Fruit fly (Drosophila melanogaster): ENCODE measurements around the gene emb.

The emb gene

dm6 chr2L:8403286-8404270 lies at the start of gene emb (continued):
- TF ChIP-seq vvl (GFP tag; IDR thresholded peaks at IDR 0.05) (peak; percentile 55), sob (GFP tag; IDR thresholded peaks at IDR 0.05) (peak; percentile 57; the same call in 1 of the 2 replicates), her (GFP tag; optimal IDR thresholded peaks at IDR 0.05) (peak; percentile 38), nerfin-1 (tag; optimal IDR thresholded peaks at IDR 0.05) (peak; percentile 89), dm (GFP tag; optimal IDR thresholded peaks at IDR 0.05) (peak; percentile 83), Oli (tag; optimal IDR thresholded peaks at IDR 0.05) (no peak), CG2202 (tag; optimal IDR thresholded peaks at IDR 0.05) (peak; percentile 11), YL-1 (GFP tag; optimal IDR thresholded peaks at IDR 0.05) (peak; percentile 85), tap (tag; optimal IDR thresholded peaks at IDR 0.05) (no peak), exex (tag; optimal IDR thresholded peaks at IDR 0.05) (no peak), cas (GFP tag; IDR thresholded peaks at IDR 0.05) (peak; percentile 18; the same call in 1 of the 2 replicates), Adf1 (GFP tag; IDR thresholded peaks at IDR 0.05) (peak; percentile 42; the same call in 1 of the 2 replicates), dimm (GFP tag; IDR thresholded peaks at IDR 0.05) (no peak), CG7372 (GFP tag; IDR thresholded peaks at IDR 0.05) (no peak), kay (GFP tag; optimal IDR thresholded peaks at IDR 0.05) (no peak), Nf-YA (GFP tag; IDR thresholded peaks at IDR 0.05) (no peak), Sry-β (GFP tag; optimal IDR thresholded peaks at IDR 0.05) (peak; percentile 3), Rx (GFP tag; IDR thresholded peaks at IDR 0.05) (0 out of 2 replicates have a peak, but pooled peaks have one; percentile 25), CG14050 (GFP tag; IDR thresholded peaks at IDR 0.05) (no peak), NC2α (GFP tag; optimal IDR thresholded peaks at IDR 0.05) (no peak), Hsf (GFP tag; optimal IDR thresholded peaks at IDR 0.05) (peak; percentile 40), seq (GFP tag; IDR thresholded peaks at IDR 0.05) (no peak), z (GFP tag; IDR thresholded peaks at IDR 0.05) (no peak), CG14441 (GFP tag; IDR thresholded peaks at IDR 0.05) (peak; percentile 30; the same call in 1 of the 2 replicates), HLH54F (GFP tag; optimal IDR thresholded peaks at IDR 0.05) (peak; percentile 58), CG12391 (tag; optimal IDR thresholded peaks at IDR 0.05) (peak; percentile 80), lab (GFP tag; optimal IDR thresholded peaks at IDR 0.05) (no peak), wdn (GFP tag; IDR thresholded peaks at IDR 0.05) (no peak), CG9437 (GFP tag; optimal IDR thresholded peaks at IDR 0.05) (peak; percentile 68), NFAT (GFP tag; IDR thresholded peaks at IDR 0.05) (peak; percentile 58), Ptx1 (GFP tag; IDR thresholded peaks at IDR 0.05) (0 out of 2 replicates have a peak, but pooled peaks have one; percentile 2), CG10565 (GFP tag; optimal IDR thresholded peaks at IDR 0.05) (no peak), Ravus (GFP tag; IDR thresholded peaks at IDR 0.05) (no peak), CG17186 (GFP tag; optimal IDR thresholded peaks at IDR 0.05) (peak; percentile 35), CHES-1-like (GFP tag; optimal IDR thresholded peaks at IDR 0.05) (peak; percentile 71), ttk (GFP tag; IDR thresholded peaks at IDR 0.05) (no peak), CG14965 (GFP tag; optimal IDR thresholded peaks at IDR 0.05; ENCODE audit: borderline replicate concordance) (no peak), Optix (GFP tag; IDR thresholded peaks at IDR 0.05) (no peak), CG31224 (GFP tag; IDR thresholded peaks at IDR 0.05) (no peak), klu (GFP tag; IDR thresholded peaks at IDR 0.05) (no peak), Hmr (GFP tag; optimal IDR thresholded peaks at IDR 0.05) (peak; percentile 80), CG1603 (tag; optimal IDR thresholded peaks at IDR 0.05) (peak; percentile 85), Fer3 (tag; optimal IDR thresholded peaks at IDR 0.05) (peak; percentile 30), CG9797 (GFP tag; optimal IDR thresholded peaks at IDR 0.05) (peak; percentile 94), gem (tag; optimal IDR thresholded peaks at IDR 0.05) (no peak), ind (GFP tag; optimal IDR thresholded peaks at IDR 0.05) (peak; percentile 37), Dp (GFP tag; optimal IDR thresholded peaks at IDR 0.05) (peak; percentile 65), dpn (GFP tag; optimal IDR thresholded peaks at IDR 0.05) (peak; percentile 36 to 50), sens-2 (GFP tag; IDR thresholded peaks at IDR 0.05) (no peak)
